Worm (Caenorhabditis elegans) whole organism, L4/young adult: ENCODE results near the gene F45E6.1.

Experiments
- W03F9.2 ChIP-seq: fragments of 150-350 bp; optimal IDR thresholded peaks from 2 replicates; lab custom pipeline; 2014; ENCODE audit warnings: missing biosample characterization, missing genetic modification characterization
- dao-5 ChIP-seq: sonication (generic microtip); optimal IDR thresholded peaks from 2 replicates; lab custom pipeline; 2016; ENCODE audit warnings: missing genotype, missing genetic modification characterization, moderate library complexity, missing compliant biosample characterization
- him-1 ChIP-seq: sonication (generic microtip); optimal IDR thresholded peaks from 2 replicates; lab custom pipeline; 2016; ENCODE audit warnings: missing genotype, missing genetic modification reagents, missing genetic modification characterization, missing compliant biosample characterization

Gene F45E6.1

DNA sequence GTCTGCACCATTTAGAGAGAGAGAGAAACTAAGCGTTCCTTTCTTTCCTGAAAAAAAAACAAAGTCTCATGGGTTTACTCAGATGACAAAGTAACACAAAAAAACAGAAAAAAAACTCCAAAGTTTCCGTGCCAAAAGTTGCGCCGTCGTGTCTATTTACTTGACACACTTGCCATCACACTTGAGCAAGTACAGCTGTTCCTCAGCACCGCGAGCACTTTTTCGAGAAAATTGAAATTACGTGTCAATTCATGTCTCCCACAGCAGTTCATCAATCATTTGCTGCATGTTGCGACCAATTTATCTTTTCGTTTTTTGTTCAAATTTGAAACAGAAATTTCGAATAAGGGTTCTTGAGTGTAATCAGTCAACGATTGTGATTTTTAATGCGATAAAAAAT, 40.8 kb downstream of the F45E6.1 start:
- no peak for TF ChIP-seq dao-5 (tag; lab: Kevin White, UChicago)
- TF ChIP-seq him-1 (tag; lab: Kevin White, UChicago) = no peak
- TF ChIP-seq W03F9.2 (tag; lab: Kevin White, UChicago) = no peak

DNA sequence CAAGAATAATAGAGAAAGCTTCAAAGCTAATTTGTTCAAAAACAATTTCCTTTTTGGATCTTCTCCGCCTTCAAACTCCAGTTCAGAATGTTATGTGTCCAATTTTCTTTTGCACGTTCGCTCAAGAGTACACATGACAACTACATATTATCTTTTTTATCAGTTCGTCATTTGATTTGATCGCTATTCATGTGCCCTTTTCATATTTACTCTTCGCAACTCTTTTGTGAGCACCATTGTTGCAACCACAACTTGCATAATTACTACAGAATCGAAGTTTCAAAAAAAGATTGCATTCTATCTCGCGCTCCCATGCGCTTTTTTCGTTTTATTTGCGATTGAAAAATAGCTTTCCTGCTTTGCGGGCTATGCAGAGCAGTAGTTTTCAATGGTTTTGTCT, 42.0 kb downstream of the F45E6.1 start:
- TF ChIP-seq W03F9.2 (tag; lab: Kevin White, UChicago) (no peak), dao-5 (tag; lab: Kevin White, UChicago) (no peak), him-1 (tag; lab: Kevin White, UChicago) (no peak)

DNA sequence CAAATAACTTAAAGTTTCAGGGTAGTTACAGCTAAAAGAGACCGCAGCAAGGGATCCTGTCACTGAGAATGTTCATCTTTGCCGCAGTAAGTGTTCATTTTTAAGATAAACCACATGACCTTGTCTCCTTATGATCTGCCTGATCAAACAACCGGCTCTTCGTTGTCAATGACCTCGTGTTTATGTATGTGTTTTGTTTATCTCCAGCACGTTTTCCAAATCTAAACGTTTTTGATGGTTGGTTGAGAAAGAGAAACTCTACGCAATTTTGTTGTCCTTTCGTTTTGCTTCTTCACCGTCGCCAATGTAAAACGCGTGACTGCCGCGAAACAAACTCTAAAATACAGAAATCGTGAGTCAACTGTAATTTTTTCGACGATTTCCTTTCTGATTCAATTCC, 43.2 kb downstream of the F45E6.1 start, which contains the start of gene tsct-1:
tsct-1 (plus strand) TSS at position 12 of the 400 bp plus-strand sequence.
- TF ChIP-seq dao-5 (tag; lab: Kevin White, UChicago) (no peak), W03F9.2 (tag; lab: Kevin White, UChicago) (no peak), him-1 (tag; lab: Kevin White, UChicago) (no peak)

DNA sequence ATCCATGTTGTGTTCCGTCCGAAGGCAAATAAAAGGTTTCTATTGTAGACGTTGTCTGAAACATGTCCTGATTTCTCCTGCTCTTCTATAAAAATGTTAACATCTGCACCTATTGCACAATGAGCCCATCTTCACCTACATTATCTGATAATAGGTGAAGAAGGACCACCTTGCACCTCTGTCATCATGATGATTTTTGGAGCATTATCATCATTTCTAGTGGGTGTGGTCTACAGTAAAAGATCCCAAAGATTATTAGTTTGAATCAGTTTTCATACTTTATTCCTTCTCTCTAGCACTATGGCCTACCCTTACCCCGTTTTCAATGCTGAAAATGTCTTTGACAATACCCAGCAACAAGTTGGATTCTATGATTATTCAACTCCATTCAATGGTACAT, 46.9 kb downstream of the F45E6.1 start, which contains the start of gene med-1:
med-1 (plus strand) TSS at position 301 of the 400 bp plus-strand sequence.
- TF ChIP-seq W03F9.2 (tag; lab: Kevin White, UChicago) (no peak), dao-5 (tag; lab: Kevin White, UChicago) (no peak), him-1 (tag; lab: Kevin White, UChicago) (no peak)
